Fruit fly (Drosophila melanogaster): ENCODE measurements around the gene CG43182.
A peak's percentile ranks its signal among the peaks of the same experiment; 100 is the strongest.

The CG43182 gene

dm6 chrX:345246-345645 is 7.6 kb upstream of the CG43182 start (continued):
- TF ChIP-seq her (GFP tag; optimal IDR thresholded peaks at IDR 0.05) (no peak), zf30C (GFP tag; optimal IDR thresholded peaks at IDR 0.05) (no peak), bsh (GFP tag; optimal IDR thresholded peaks at IDR 0.05) (peak; percentile 31 to 76), Taf1 (GFP tag; IDR thresholded peaks at IDR 0.05) (no peak), tio (GFP tag; optimal IDR thresholded peaks at IDR 0.05) (no peak), Sox102F (GFP tag; optimal IDR thresholded peaks at IDR 0.05) (peak; percentile 22), HLH4C (GFP tag; IDR thresholded peaks at IDR 0.05; ENCODE audit: partially characterized antibody) (no peak), CG30431 (GFP tag; optimal IDR thresholded peaks at IDR 0.05) (no peak), rib (GFP tag; IDR thresholded peaks at IDR 0.05) (no peak), CG15011 (GFP tag; optimal IDR thresholded peaks at IDR 0.05) (no peak), CG18262 (tag; optimal IDR thresholded peaks at IDR 0.05) (peak; percentile 25), Fer1 (GFP tag; optimal IDR thresholded peaks at IDR 0.05) (peak; percentile 27), btn (GFP tag; optimal IDR thresholded peaks at IDR 0.05) (no peak), CG15479 (GFP tag; optimal IDR thresholded peaks at IDR 0.05) (no peak), CG8924 (tag; optimal IDR thresholded peaks at IDR 0.05) (no peak), Ada2b (GFP tag; IDR thresholded peaks at IDR 0.05) (0 out of 2 replicates have a peak, but pooled peaks have one; percentile 13), sim (GFP tag; IDR thresholded peaks at IDR 0.05) (no peak), CG32532 (GFP tag; IDR thresholded peaks at IDR 0.05) (peak; percentile 35; the same call in 1 of the 2 replicates), Bteb2 (GFP tag; optimal IDR thresholded peaks at IDR 0.05) (no peak), CG8359 (GFP tag; optimal IDR thresholded peaks at IDR 0.05; ENCODE audit: borderline replicate concordance) (no peak), PHDP (tag; optimal IDR thresholded peaks at IDR 0.05) (no peak), grau (tag; optimal IDR thresholded peaks at IDR 0.05) (peak; percentile 20), ems (GFP tag; optimal IDR thresholded peaks at IDR 0.05) (no peak), B-H1 (GFP tag; IDR thresholded peaks at IDR 0.05) (no peak), CG17802 (tag; optimal IDR thresholded peaks at IDR 0.05) (no peak), scrt (GFP tag; optimal IDR thresholded peaks at IDR 0.05) (no peak), Doc2 (GFP tag; IDR thresholded peaks at IDR 0.05) (no peak), Hmx (GFP tag; optimal IDR thresholded peaks at IDR 0.05) (no peak), CG18619 (GFP tag; optimal IDR thresholded peaks at IDR 0.05) (no peak), vfl (GFP tag; optimal IDR thresholded peaks at IDR 0.05) (no peak), sqz (GFP tag; optimal IDR thresholded peaks at IDR 0.05) (no peak), Xrp1 (GFP tag; IDR thresholded peaks at IDR 0.05) (peak; percentile 23; the same call in 1 of the 2 replicates), tll (GFP tag; optimal IDR thresholded peaks at IDR 0.05) (no peak), pan (optimal IDR thresholded peaks at IDR 0.05) (no peak), pan (GFP tag; optimal IDR thresholded peaks at IDR 0.05 in 1 of 2, IDR thresholded peaks at IDR 0.05 in 1 of 2) (no peak), Tbp (GFP tag; optimal IDR thresholded peaks at IDR 0.05) (no peak), Eip74EF (GFP tag; optimal IDR thresholded peaks at IDR 0.05) (no peak), Scr (GFP tag; IDR thresholded peaks at IDR 0.05; ENCODE audit: partially characterized antibody) (no peak), CTCF (GFP tag; optimal IDR thresholded peaks at IDR 0.05) (no peak), NfI (GFP tag; optimal IDR thresholded peaks at IDR 0.05) (no peak), CG16779 (GFP tag; IDR thresholded peaks at IDR 0.05) (no peak), eve (GFP tag; optimal IDR thresholded peaks at IDR 0.05) (no peak), GATAe (GFP tag; conservative IDR thresholded peaks at IDR 0.05) (no peak), H2.0 (GFP tag; IDR thresholded peaks at IDR 0.05) (no peak), CG42726 (GFP tag; IDR thresholded peaks at IDR 0.05; ENCODE audit: partially characterized antibody) (no peak), nerfin-1 (tag; optimal IDR thresholded peaks at IDR 0.05) (no peak), CG9727 (GFP tag; optimal IDR thresholded peaks at IDR 0.05) (no peak), Vsx1 (GFP tag; optimal IDR thresholded peaks at IDR 0.05) (no peak), CG9817 (tag; optimal IDR thresholded peaks at IDR 0.05) (no peak), CG17612 (GFP tag; IDR thresholded peaks at IDR 0.05) (no peak), shn (GFP tag; optimal IDR thresholded peaks at IDR 0.05) (no peak), CG10462 (GFP tag; optimal IDR thresholded peaks at IDR 0.05) (no peak)
